Fruit fly (Drosophila melanogaster): ENCODE results near the gene CG32295.

DNA sequence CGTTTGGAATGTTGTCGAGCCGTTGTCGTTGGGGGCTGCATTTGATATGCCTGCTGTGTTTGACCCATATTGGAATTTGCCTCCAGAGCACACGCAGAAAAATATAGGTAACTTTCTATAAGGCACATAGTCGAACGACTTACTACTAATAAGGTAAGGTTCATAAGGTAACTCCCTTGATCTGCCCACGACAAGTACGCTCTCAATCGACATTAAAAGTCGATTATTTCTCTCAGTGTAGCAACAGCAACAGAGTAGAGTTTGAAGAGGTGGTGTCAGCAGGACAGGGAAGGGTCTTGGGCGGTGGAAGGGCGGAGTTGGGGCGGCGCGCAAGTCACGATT is 6.9 kb upstream of the CG32295 start:
- TF ChIP-seq lola (GFP tag; optimal IDR thresholded peaks at IDR 0.05) (no peak), dl (GFP tag; optimal IDR thresholded peaks at IDR 0.05; ENCODE audit: insufficient read depth in 1 of 2, partially characterized antibody in 2 of 2) (no peak), psq (GFP tag; optimal IDR thresholded peaks at IDR 0.05) (peak; percentile 51), rgr (GFP tag; optimal IDR thresholded peaks at IDR 0.05) (peak; percentile 67), Vsx2 (GFP tag; optimal IDR thresholded peaks at IDR 0.05; ENCODE audit: partially characterized antibody) (no peak), Dfd (GFP tag; optimal IDR thresholded peaks at IDR 0.05) (no peak)

All from whole organism, wandering third instar larva.